Worm (Caenorhabditis elegans) whole organism, L2 larva: ENCODE measurements around the gene bcmo-1.

Experiments used
- ama-1 ChIP-seq: fragments of 150-350 bp; optimal IDR thresholded peaks from 2 replicates; lab custom pipeline; 2018; ENCODE audit warnings: inconsistent platforms
- lin-39 ChIP-seq: fragments of 150-350 bp; optimal IDR thresholded peaks from 2 replicates; lab custom pipeline; 2014; ENCODE audit warnings: missing biosample characterization, missing genetic modification reagents, missing genetic modification characterization
- nhr-21 ChIP-seq: fragments of 150-350 bp; optimal IDR thresholded peaks from 2 replicates; lab custom pipeline; 2014; ENCODE audit warnings: missing biosample characterization, missing genetic modification characterization
- nhr-25 ChIP-seq: fragments of 150-350 bp; sonication (generic microtip); optimal IDR thresholded peaks from 3 replicates; lab custom pipeline; 2014; ENCODE audit warnings: missing biosample characterization, missing genetic modification characterization
- nhr-6 ChIP-seq: fragments of 150-350 bp; optimal IDR thresholded peaks from 2 replicates; lab custom pipeline; 2014; ENCODE audit warnings: missing biosample characterization, missing genetic modification characterization
- snpc-4 ChIP-seq: fragments of 150-350 bp; optimal IDR thresholded peaks from 2 replicates; lab custom pipeline; 2014; ENCODE audit warnings: missing biosample characterization, missing genetic modification characterization
- ztf-4 ChIP-seq: fragments of 150-350 bp; optimal IDR thresholded peaks from 2 replicates; lab custom pipeline; 2014; ENCODE audit warnings: missing biosample characterization, missing genetic modification characterization

ce11 chrII:12816412-12817146 is 13.9 kb upstream of the bcmo-1 start, which contains the start of gene acl-7:
- no peak for TF ChIP-seq snpc-4 (tag; lab: Kevin White, UChicago)
- no peak for TF ChIP-seq lin-39 (tag; lab: Kevin White, UChicago)
- no peak for TF ChIP-seq nhr-25 (tag; lab: Kevin White, UChicago)
- no peak for TF ChIP-seq ama-1
- no peak for TF ChIP-seq nhr-21 (tag; lab: Kevin White, UChicago)
- no peak for TF ChIP-seq nhr-6 (tag; lab: Kevin White, UChicago)
- TF ChIP-seq ztf-4 (tag; lab: Kevin White, UChicago): no peak
